Worm (Caenorhabditis elegans) whole organism, L4/young adult: ENCODE data around the gene T11G6.2.

ENCODE experiments used
- W03F9.2 ChIP-seq: fragments of 150-350 bp; optimal IDR thresholded peaks from 2 replicates; lab custom pipeline; 2014; ENCODE audit warnings: missing biosample characterization, missing genetic modification characterization
- him-1 ChIP-seq: sonication (generic microtip); optimal IDR thresholded peaks from 2 replicates; lab custom pipeline; 2016; ENCODE audit warnings: missing genotype, missing genetic modification reagents, missing genetic modification characterization, missing compliant biosample characterization

DNA sequence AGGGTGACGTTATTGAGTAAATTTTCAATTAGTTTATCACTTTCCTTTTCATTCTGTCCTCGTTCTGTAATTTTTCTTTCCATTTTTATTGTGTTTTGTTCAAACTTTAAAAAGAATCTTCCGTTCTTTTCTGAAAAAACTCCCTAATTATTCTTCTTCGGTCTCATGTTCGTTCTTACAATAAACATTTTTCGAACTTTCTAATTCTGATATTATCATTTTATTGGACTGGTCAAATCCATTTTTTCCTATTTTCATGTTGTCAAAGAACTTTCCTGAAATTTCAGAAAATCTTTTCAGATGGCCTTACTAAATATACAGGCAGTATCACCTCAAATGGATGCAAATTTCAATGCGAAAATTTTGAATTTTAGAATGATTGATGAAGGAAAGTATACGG lies 5.7 kb upstream of the T11G6.2 start, which contains the start of gene nish-1:
- TF ChIP-seq W03F9.2 (tag; lab: Kevin White, UChicago) (no peak), him-1 (tag; lab: Kevin White, UChicago) (no peak)
